Fruit fly (Drosophila melanogaster): ENCODE measurements around the gene RecQ4.
A peak's percentile ranks its signal among the peaks of the same experiment; 100 is the strongest.

RecQ4 gene

DNA sequence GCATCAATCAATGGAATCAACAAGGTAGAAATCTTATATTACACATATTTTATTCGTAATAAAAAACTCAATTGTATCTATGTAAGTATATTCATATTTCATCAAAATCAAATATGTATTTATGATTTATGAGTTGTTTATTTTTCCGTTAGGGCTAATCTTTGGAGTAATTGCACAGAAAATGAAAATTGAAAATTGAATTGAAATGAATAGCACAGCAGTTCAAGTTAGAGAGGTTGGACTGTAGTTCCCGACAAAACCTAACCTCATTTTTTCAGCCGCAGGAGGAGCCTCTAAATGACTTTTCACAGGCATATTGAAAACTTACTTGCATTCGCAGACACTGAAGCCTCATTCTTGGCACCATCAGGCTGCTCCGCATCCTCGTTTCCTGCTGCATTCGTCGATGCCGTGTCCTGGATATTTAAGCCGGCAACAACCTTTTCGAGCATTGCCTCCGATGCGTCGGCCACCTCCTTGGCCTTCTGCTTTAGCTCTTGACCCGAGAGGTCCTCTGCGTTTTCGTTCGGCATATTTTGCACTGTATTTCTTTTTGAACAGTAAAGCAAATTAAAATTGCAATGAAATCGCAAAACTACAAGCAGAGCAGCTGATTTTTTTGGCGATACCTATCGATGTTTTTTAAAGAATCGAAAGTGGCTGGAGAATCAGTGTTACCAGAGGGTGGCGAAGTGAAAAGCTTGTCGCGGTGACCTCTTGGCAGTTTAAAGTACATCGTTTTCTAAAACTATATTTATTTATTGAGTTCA is 2.2 kb upstream of the RecQ4 start, which contains the start of gene Nmt (continued):
- peak; percentile 67 for TF ChIP-seq CG2120 (GFP tag; optimal IDR thresholded peaks at IDR 0.05)
- TF ChIP-seq oc (tag; optimal IDR thresholded peaks at IDR 0.05): no peak
- TF ChIP-seq dpn (GFP tag; optimal IDR thresholded peaks at IDR 0.05): peak in 1 of 2 experiments; percentile 26
- TF ChIP-seq Dek (tag; optimal IDR thresholded peaks at IDR 0.05): peak; percentile 17
- peak; percentile 55; the same call in 1 of the 2 replicates for TF ChIP-seq Rx (GFP tag; IDR thresholded peaks at IDR 0.05)
- peak; percentile 29 for TF ChIP-seq fd96Cb (tag; optimal IDR thresholded peaks at IDR 0.05)
- no peak for TF ChIP-seq gsb-n (tag; optimal IDR thresholded peaks at IDR 0.05)
- peak; percentile 7 for TF ChIP-seq pho (GFP tag; optimal IDR thresholded peaks at IDR 0.05)
- TF ChIP-seq CG14667 (GFP tag; IDR thresholded peaks at IDR 0.05): peak; percentile 36; the same call in 1 of the 2 replicates
- peak; percentile 40 for TF ChIP-seq CG7839 (tag; optimal IDR thresholded peaks at IDR 0.05)
- TF ChIP-seq CG5180 (GFP tag; optimal IDR thresholded peaks at IDR 0.05): no peak
- no peak for TF ChIP-seq prd (optimal IDR thresholded peaks at IDR 0.05)
- peak; percentile 51; the same call in 1 of the 3 replicates for TF ChIP-seq prd (GFP tag; IDR thresholded peaks at IDR 0.05)
- TF ChIP-seq Dbx (GFP tag; IDR thresholded peaks at IDR 0.05): 0 out of 3 replicates have a peak, but pooled peaks have one; percentile 28
- TF ChIP-seq CG13424 (tag; optimal IDR thresholded peaks at IDR 0.05): peak; percentile 18
- no peak for TF ChIP-seq CG10274 (GFP tag; optimal IDR thresholded peaks at IDR 0.05)
- TF ChIP-seq Scr (GFP tag; IDR thresholded peaks at IDR 0.05; ENCODE audit: partially characterized antibody): peak; percentile 75
- peak; percentile 88 for TF ChIP-seq CG6791 (GFP tag; IDR thresholded peaks at IDR 0.05; ENCODE audit: partially characterized antibody)
- peak; percentile 59 for TF ChIP-seq lilli (GFP tag; optimal IDR thresholded peaks at IDR 0.05)
- no peak for TF ChIP-seq ATbp (GFP tag; optimal IDR thresholded peaks at IDR 0.05)
- peak; percentile 82 for TF ChIP-seq slbo (GFP tag; IDR thresholded peaks at IDR 0.05)
- TF ChIP-seq CG12155 (GFP tag; optimal IDR thresholded peaks at IDR 0.05): peak; percentile 1
- TF ChIP-seq Hmr (GFP tag; optimal IDR thresholded peaks at IDR 0.05): peak; percentile 28
- TF ChIP-seq fd3F (GFP tag; optimal IDR thresholded peaks at IDR 0.05): peak; percentile 7
- peak; percentile 48; the same call in 1 of the 2 replicates for TF ChIP-seq Atf6 (GFP tag; IDR thresholded peaks at IDR 0.05)
- no peak for TF ChIP-seq disco-r (GFP tag; optimal IDR thresholded peaks at IDR 0.05)
- peak in 1 of 3 experiments; percentile 5 for TF ChIP-seq lola (GFP tag; optimal IDR thresholded peaks at IDR 0.05)
- TF ChIP-seq esg (GFP tag; conservative IDR thresholded peaks at IDR 0.05): peak; percentile 42; the same call in 1 of the 2 replicates
- peak; percentile 66 for TF ChIP-seq inv (GFP tag; IDR thresholded peaks at IDR 0.05; ENCODE audit: partially characterized antibody)
- TF ChIP-seq CG17328 (GFP tag; IDR thresholded peaks at IDR 0.05): peak; percentile 29; the same call in 1 of the 2 replicates
- TF ChIP-seq CG2129 (GFP tag; IDR thresholded peaks at IDR 0.05; ENCODE audit: partially characterized antibody): peak; percentile 59
- TF ChIP-seq dmrt11E (tag; optimal IDR thresholded peaks at IDR 0.05): peak; percentile 6
- TF ChIP-seq CG14860 (GFP tag; IDR thresholded peaks at IDR 0.05; ENCODE audit: partially characterized antibody): peak; percentile 53; the same call in 2 of the 3 replicates
- TF ChIP-seq pum (GFP tag; optimal IDR thresholded peaks at IDR 0.05): no peak
- no peak for TF ChIP-seq eyg (GFP tag; optimal IDR thresholded peaks at IDR 0.05)
- peak; percentile 69 for TF ChIP-seq vnd (GFP tag; IDR thresholded peaks at IDR 0.05; ENCODE audit: partially characterized antibody)
- TF ChIP-seq CG2712 (tag; optimal IDR thresholded peaks at IDR 0.05): no peak
- TF ChIP-seq CG9727 (GFP tag; optimal IDR thresholded peaks at IDR 0.05): peak; percentile 12
- TF ChIP-seq CG4424 (GFP tag; optimal IDR thresholded peaks at IDR 0.05): peak; percentile 27
- no peak for TF ChIP-seq CG8478 (optimal IDR thresholded peaks at IDR 0.05)
